Worm (Caenorhabditis elegans) whole organism, L1 larva: ENCODE results near the gene ldh-1.

Source experiments
- Y116A8C.19 ChIP-seq: sonication (generic microtip); optimal IDR thresholded peaks from 2 replicates; lab custom pipeline; 2016; ENCODE audit warnings: missing compliant biosample characterization, missing genetic modification characterization, borderline replicate concordance
- ama-1 ChIP-seq: fragments of 150-350 bp; optimal IDR thresholded peaks from 2 replicates; lab custom pipeline; 2014
- hlh-17 ChIP-seq: fragments of 200-800 bp; sonication (Bioruptor generic); optimal IDR thresholded peaks from 2 replicates; lab custom pipeline; 2018; ENCODE audit warnings: missing genetic modification characterization, mild to moderate bottlenecking, missing compliant biosample characterization, moderate library complexity, borderline replicate concordance
- lin-13 ChIP-seq: fragments of 150-350 bp; optimal IDR thresholded peaks from 2 replicates; lab custom pipeline; 2014; ENCODE audit warnings: missing biosample characterization, missing genetic modification reagents, missing genetic modification characterization
- nhr-28 ChIP-seq: fragments of 150-350 bp; optimal IDR thresholded peaks from 2 replicates; lab custom pipeline; 2014; ENCODE audit warnings: missing biosample characterization, missing genetic modification characterization
- sup-37 ChIP-seq: fragments of 200-800 bp; sonication (Bioruptor generic); optimal IDR thresholded peaks from 2 replicates; lab custom pipeline; 2018; ENCODE audit warnings: mild to moderate bottlenecking, missing genetic modification characterization, missing compliant biosample characterization
- tbx-2 ChIP-seq: sonication (generic microtip); optimal IDR thresholded peaks from 2 replicates; lab custom pipeline; 2016; ENCODE audit warnings: missing genetic modification characterization, missing compliant biosample characterization
- ztf-11 ChIP-seq, 2 experiments: sonication (generic microtip); optimal IDR thresholded peaks; 2 replicates each; lab custom pipeline; 2016 to 2017; ENCODE audit warnings: missing genetic modification characterization in 2 of 2, missing biosample characterization in 1 of 2, missing compliant biosample characterization in 1 of 2

- TF ChIP-seq sup-37 (GFP tag; lab: Kevin White, UChicago) = no peak
- no peak for TF ChIP-seq Y116A8C.19 (tag; lab: Kevin White, UChicago)
- no peak for TF ChIP-seq lin-13 (GFP tag; lab: Kevin White, UChicago)
- no peak for TF ChIP-seq ztf-11 (tag; optimal IDR thresholded peaks at IDR 0.05; lab: Kevin White, UChicago)
- TF ChIP-seq nhr-28 (tag; lab: Kevin White, UChicago) = no peak
- TF ChIP-seq hlh-17 (GFP tag; lab: Kevin White, UChicago) = no peak
- TF ChIP-seq tbx-2 (tag; lab: Kevin White, UChicago) = no peak
- no peak for TF ChIP-seq ama-1 (lab: Kevin White, UChicago)
Observed at ce11 chrII:11725615-11726014, 1.6 kb downstream of the ldh-1 start.
